Worm (Caenorhabditis elegans): ENCODE data around the gene such-1.

DNA sequence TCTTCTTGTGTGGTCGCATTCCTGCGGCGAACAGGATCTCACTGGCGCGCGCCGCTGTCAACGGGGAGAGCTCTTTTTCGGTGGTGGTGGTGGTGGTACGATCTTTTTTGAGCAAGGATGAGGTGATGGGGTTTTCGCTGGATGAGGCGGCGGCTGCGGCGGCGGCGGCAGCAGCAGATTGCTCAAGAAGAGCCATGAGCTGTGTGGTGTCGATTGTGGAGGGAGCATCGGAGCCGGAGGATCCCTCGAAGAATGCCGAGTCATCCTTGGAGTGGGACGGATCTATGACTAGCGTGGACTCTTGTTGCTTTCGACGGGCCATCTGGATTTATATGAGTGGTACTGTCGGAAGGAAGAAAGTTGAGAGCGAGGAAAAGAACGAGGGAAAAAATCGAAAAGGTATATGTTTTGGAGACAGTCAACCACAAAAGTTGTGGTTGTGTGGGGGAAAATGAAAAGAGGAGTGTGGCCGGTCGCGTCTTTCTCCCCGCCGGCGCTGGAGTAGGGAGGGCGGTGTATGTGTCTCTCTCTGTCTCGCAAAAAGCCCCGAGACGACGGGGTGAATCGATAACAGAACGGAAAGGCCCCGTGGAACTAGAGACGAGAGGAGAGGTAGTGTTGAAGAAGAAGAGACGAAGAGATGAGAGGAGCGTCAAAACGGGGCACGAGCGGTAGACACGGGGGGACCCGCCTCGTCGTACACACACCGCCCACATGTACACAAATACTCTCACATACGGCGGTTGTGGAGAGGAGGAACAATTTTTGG lies 57.0 kb downstream of the such-1 start:
- TF ChIP-seq nhr-11 (tag; optimal IDR thresholded peaks at IDR 0.05) (no peak), ztf-11 (tag; optimal IDR thresholded peaks at IDR 0.05) (no peak), snpc-4 (tag; optimal IDR thresholded peaks at IDR 0.05) (no peak), pqm-1 (tag; optimal IDR thresholded peaks at IDR 0.05) (no peak), unc-62 (GFP tag; optimal IDR thresholded peaks at IDR 0.05) (no peak), elt-1 (tag; optimal IDR thresholded peaks at IDR 0.05) (no peak), nhr-77 (tag; optimal IDR thresholded peaks at IDR 0.05) (no peak), ama-1 (optimal IDR thresholded peaks at IDR 0.05) (no peak), aly-2 (tag; optimal IDR thresholded peaks at IDR 0.05) (no peak), fkh-10 (GFP tag; optimal IDR thresholded peaks at IDR 0.05) (no peak), pha-4 (tag; optimal IDR thresholded peaks at IDR 0.05) (peak; percentile 13), nhr-237 (tag; optimal IDR thresholded peaks at IDR 0.05) (no peak)

Measured in whole organism, L3 larva.